Fruit fly (Drosophila melanogaster) whole organism, prepupa: ENCODE results near the gene Cerk.

ENCODE experiments used
- Blimp-1 ChIP-seq: fragments of 200-800 bp; sonication (Bioruptor generic); optimal IDR thresholded peaks from 3 replicates; lab custom pipeline; 2017; ENCODE audit warnings: missing biosample characterization, missing genetic modification characterization, mild to moderate bottlenecking, moderate library complexity, missing genetic modification reagents
- CG10631 ChIP-seq: fragments of 200-800 bp; sonication (Bioruptor generic); optimal IDR thresholded peaks from 2 replicates; lab custom pipeline; 2016; ENCODE audit warnings: missing biosample characterization, missing genetic modification characterization
- CG11294 ChIP-seq: fragments of 200-800 bp; sonication (Bioruptor generic); IDR thresholded peaks from 2 replicates; pipeline ENCODE4 v1.3.6; 2022; ENCODE audit warnings: missing biosample characterization, missing genetic modification characterization
- CG11762 ChIP-seq: fragments of 200-800 bp; sonication (Bioruptor generic); optimal IDR thresholded peaks from 3 replicates; lab custom pipeline; 2016; ENCODE audit warnings: missing biosample characterization, missing genetic modification characterization; ENCODE audit not compliant: insufficient read depth
- CG11902 ChIP-seq: fragments of 200-800 bp; sonication (Bioruptor generic); optimal IDR thresholded peaks from 3 replicates; lab custom pipeline; 2016; ENCODE audit warnings: missing biosample characterization, missing genetic modification characterization
- CG15336 ChIP-seq: fragments of 200-800 bp; sonication (Bioruptor generic); IDR thresholded peaks from 2 replicates; pipeline ENCODE4 v1.3.6; 2022; ENCODE audit warnings: missing biosample characterization, missing genetic modification characterization
- CG1621 ChIP-seq: fragments of 200-800 bp; sonication (Bioruptor generic); optimal IDR thresholded peaks from 3 replicates; lab custom pipeline; 2018; ENCODE audit warnings: missing biosample characterization, mild to moderate bottlenecking, missing genetic modification characterization
- CG3032 ChIP-seq: fragments of 200-800 bp; optimal IDR thresholded peaks from 2 replicates; lab custom pipeline; 2019; ENCODE audit warnings: missing biosample characterization, mild to moderate bottlenecking, missing genetic modification characterization, moderate library complexity
- CG31627 ChIP-seq: fragments of 200-800 bp; sonication (Bioruptor generic); optimal IDR thresholded peaks from 3 replicates; lab custom pipeline; 2016; ENCODE audit warnings: missing biosample characterization, missing genetic modification characterization
- CG34406 ChIP-seq: fragments of 200-800 bp; sonication (Bioruptor generic); optimal IDR thresholded peaks from 3 replicates; lab custom pipeline; 2016; ENCODE audit warnings: missing biosample characterization, missing genetic modification characterization
- CG3919 ChIP-seq: fragments of 200-800 bp; sonication (Bioruptor generic); optimal IDR thresholded peaks from 3 replicates; lab custom pipeline; 2016; ENCODE audit warnings: missing biosample characterization, missing genetic modification characterization
- CG4318 ChIP-seq: fragments of 200-800 bp; sonication (Bioruptor generic); optimal IDR thresholded peaks from 3 replicates; lab custom pipeline; 2017; ENCODE audit warnings: missing biosample characterization, mild to moderate bottlenecking, missing genetic modification characterization
- CG6163 ChIP-seq: fragments of 200-800 bp; sonication (Bioruptor generic); IDR thresholded peaks from 3 replicates; pipeline ENCODE4 v1.3.6; 2022; ENCODE audit warnings: missing biosample characterization, missing genetic modification characterization
- CG6276 ChIP-seq: fragments of 200-800 bp; sonication (Bioruptor generic); optimal IDR thresholded peaks from 2 replicates; lab custom pipeline; 2017; ENCODE audit warnings: missing biosample characterization, mild to moderate bottlenecking, missing genetic modification characterization
- CG6808 ChIP-seq: fragments of 200-800 bp; sonication (Bioruptor generic); optimal IDR thresholded peaks from 3 replicates; lab custom pipeline; 2017; ENCODE audit warnings: missing biosample characterization, missing genetic modification characterization, mild to moderate bottlenecking, moderate library complexity, missing genetic modification reagents
- CG6854 ChIP-seq: fragments of 200-800 bp; sonication (Bioruptor generic); optimal IDR thresholded peaks from 2 replicates; lab custom pipeline; 2017; ENCODE audit warnings: missing biosample characterization, mild to moderate bottlenecking, missing genetic modification characterization
- CG7368 ChIP-seq: fragments of 200-800 bp; sonication (Bioruptor generic); optimal IDR thresholded peaks from 3 replicates; lab custom pipeline; 2016; ENCODE audit warnings: missing biosample characterization, missing genetic modification characterization
- CG8119 ChIP-seq: fragments of 200-800 bp; sonication (Bioruptor generic); IDR thresholded peaks from 3 replicates; pipeline ENCODE4 v1.3.6; 2022; ENCODE audit warnings: missing biosample characterization, missing genetic modification characterization
- CG8319 ChIP-seq: fragments of 200-800 bp; sonication (Bioruptor generic); optimal IDR thresholded peaks from 3 replicates; lab custom pipeline; 2016; ENCODE audit warnings: missing biosample characterization, missing genetic modification characterization
- CG8632 ChIP-seq: fragments of 200-800 bp; sonication (Bioruptor generic); optimal IDR thresholded peaks from 3 replicates; lab custom pipeline; 2016; ENCODE audit warnings: missing biosample characterization, missing genetic modification characterization
- CG9139 ChIP-seq: fragments of 200-800 bp; sonication (Bioruptor generic); optimal IDR thresholded peaks from 3 replicates; lab custom pipeline; 2017; ENCODE audit warnings: missing biosample characterization, mild to moderate bottlenecking, missing genetic modification characterization
- Eip78C ChIP-seq: fragments of 200-800 bp; sonication (Bioruptor generic); peaks from one replicate; lab custom pipeline; 2016; ENCODE audit warnings: missing biosample characterization, missing genetic modification characterization
- Eip93F ChIP-seq: fragments of 200-800 bp; sonication (Bioruptor generic); optimal IDR thresholded peaks from 2 replicates; lab custom pipeline; 2016; ENCODE audit warnings: missing biosample characterization, mild to moderate bottlenecking, missing genetic modification characterization
- Ets96B ChIP-seq: fragments of 200-800 bp; optimal IDR thresholded peaks from 2 replicates; lab custom pipeline; 2019; ENCODE audit warnings: missing biosample characterization, mild to moderate bottlenecking, missing genetic modification characterization, moderate library complexity
- Gug ChIP-seq: fragments of 200-800 bp; sonication (Bioruptor generic); IDR thresholded peaks from 2 replicates; pipeline ENCODE4 v1.3.6; 2022; ENCODE audit warnings: missing biosample characterization, missing genetic modification characterization
- Hr38 ChIP-seq: sonication (Bioruptor generic); optimal IDR thresholded peaks from 2 replicates; lab custom pipeline; 2016; ENCODE audit warnings: missing biosample characterization, missing genetic modification characterization
- Hr4 ChIP-seq: fragments of 200-800 bp; sonication (Bioruptor generic); optimal IDR thresholded peaks from 3 replicates; lab custom pipeline; 2016; ENCODE audit warnings: missing biosample characterization, missing genetic modification characterization
- Lpt ChIP-seq: fragments of 200-800 bp; sonication (Bioruptor generic); optimal IDR thresholded peaks from 3 replicates; lab custom pipeline; 2016; ENCODE audit warnings: missing biosample characterization, missing genetic modification characterization
- OdsH ChIP-seq: fragments of 200-800 bp; sonication (Bioruptor generic); optimal IDR thresholded peaks from 3 replicates; lab custom pipeline; 2016; ENCODE audit warnings: missing biosample characterization, missing genetic modification characterization
- Smox ChIP-seq: fragments of 200-800 bp; sonication (Bioruptor generic); optimal IDR thresholded peaks from 3 replicates; lab custom pipeline; 2016; ENCODE audit warnings: missing biosample characterization, missing genetic modification characterization
- Sox102F ChIP-seq: fragments of 200-800 bp; sonication (Bioruptor generic); optimal IDR thresholded peaks from 2 replicates; lab custom pipeline; 2016; ENCODE audit warnings: missing biosample characterization, mild to moderate bottlenecking, missing genetic modification characterization
- Sox14 ChIP-seq: fragments of 200-800 bp; sonication (Bioruptor generic); optimal IDR thresholded peaks from 3 replicates; lab custom pipeline; 2016; ENCODE audit warnings: missing biosample characterization, missing genetic modification characterization
- Sox15 ChIP-seq: fragments of 200-800 bp; sonication (Bioruptor generic); optimal IDR thresholded peaks from 3 replicates; lab custom pipeline; 2016; ENCODE audit warnings: missing biosample characterization, missing genetic modification characterization
- achi ChIP-seq: fragments of 200-800 bp; sonication (Bioruptor generic); optimal IDR thresholded peaks from 3 replicates; lab custom pipeline; 2016; ENCODE audit warnings: missing biosample characterization, missing genetic modification characterization
- dac ChIP-seq: fragments of 200-800 bp; sonication (Bioruptor generic); optimal IDR thresholded peaks from 2 replicates; lab custom pipeline; 2017; ENCODE audit warnings: missing biosample characterization, mild to moderate bottlenecking, missing genetic modification characterization
- eg ChIP-seq: fragments of 200-800 bp; sonication (Bioruptor generic); IDR thresholded peaks from 3 replicates; pipeline ENCODE4 v1.3.6; 2022; ENCODE audit warnings: missing biosample characterization, missing genetic modification characterization
- fd59A ChIP-seq: fragments of 200-800 bp; sonication (Bioruptor generic); optimal IDR thresholded peaks from 2 replicates; lab custom pipeline; 2017; ENCODE audit warnings: missing biosample characterization, mild to moderate bottlenecking, missing genetic modification characterization, missing genetic modification reagents
- lz ChIP-seq: fragments of 200-800 bp; sonication (Bioruptor generic); optimal IDR thresholded peaks from 3 replicates; lab custom pipeline; 2016; ENCODE audit warnings: missing biosample characterization, missing genetic modification characterization
- net ChIP-seq: fragments of 200-800 bp; sonication (Bioruptor generic); optimal IDR thresholded peaks from 3 replicates; lab custom pipeline; 2016; ENCODE audit warnings: missing biosample characterization, missing genetic modification characterization
- salr ChIP-seq, 2 experiments: fragments of 200-800 bp; sonication (Bioruptor generic); optimal IDR thresholded peaks; 3 replicates each; lab custom pipeline; 2016 to 2018; ENCODE audit warnings: missing biosample characterization in 2 of 2, missing genetic modification characterization in 2 of 2, mild to moderate bottlenecking in 1 of 2
- spab ChIP-seq: fragments of 200-800 bp; sonication (Bioruptor generic); optimal IDR thresholded peaks from 2 replicates; lab custom pipeline; 2017; ENCODE audit warnings: missing biosample characterization, mild to moderate bottlenecking, missing genetic modification characterization, missing genetic modification reagents

The Cerk gene

dm6 chr3R:5361681-5362319, 6.3 kb downstream of the Cerk start (continued):
- peak; percentile 78 for TF ChIP-seq Sox15 (GFP tag; lab: Kevin White, UChicago)
- TF ChIP-seq CG3919 (GFP tag; lab: Kevin White, UChicago), result peak; percentile 96
- peak; percentile 83 for TF ChIP-seq CG11902 (GFP tag; lab: Kevin White, UChicago)
- TF ChIP-seq Smox (GFP tag; lab: Kevin White, UChicago), result peak; percentile 88
- TF ChIP-seq OdsH (GFP tag; lab: Kevin White, UChicago), result peak; percentile 92
- TF ChIP-seq net (GFP tag; lab: Kevin White, UChicago), result peak; percentile 92
- peak; percentile 57 for TF ChIP-seq Eip93F
- TF ChIP-seq CG3032 (tag; lab: Kevin White, UChicago), result peak; percentile 84
- peak; percentile 92 for TF ChIP-seq achi (GFP tag; lab: Kevin White, UChicago)
- peak; percentile 95 for TF ChIP-seq Sox14
- TF ChIP-seq CG9139 (GFP tag; lab: Kevin White, UChicago), result peak; percentile 78
- no peak for TF ChIP-seq CG6808 (GFP tag; lab: Kevin White, UChicago)
- peak; percentile 81 for TF ChIP-seq dac
- TF ChIP-seq CG11762 (GFP tag; lab: Kevin White, UChicago), result peak; percentile 84
- peak; percentile 87 for TF ChIP-seq Gug (GFP tag; lab: Robert Waterston, UW)
- TF ChIP-seq CG6276 (GFP tag; lab: Kevin White, UChicago), result no peak
- peak; percentile 95 for TF ChIP-seq eg (GFP tag; lab: Robert Waterston, UW)
- TF ChIP-seq Sox102F, result peak; percentile 91
- peak; percentile 90 for TF ChIP-seq lz (GFP tag; lab: Kevin White, UChicago)
- TF ChIP-seq spab (GFP tag; lab: Kevin White, UChicago), result peak; percentile 85
- peak; percentile 95 for TF ChIP-seq CG8119 (GFP tag; lab: Robert Waterston, UW)
- peak; percentile 91 for TF ChIP-seq CG7368 (GFP tag; lab: Kevin White, UChicago)
- peak; percentile 79 for TF ChIP-seq CG8632 (GFP tag; lab: Kevin White, UChicago)
- peak; percentile 56 for TF ChIP-seq Hr38 (GFP tag; lab: Kevin White, UChicago)
- peak; percentile 93 for TF ChIP-seq Ets96B (tag; lab: Kevin White, UChicago)
- peak; percentile 95 for TF ChIP-seq CG15336 (GFP tag; lab: Robert Waterston, UW)

dm6 chr3R:5357935-5358414, 10.1 kb downstream of the Cerk start, which contains the start of gene Prosbeta7:
Gene Prosbeta7, minus strand, starts transcription at chr3R:5358364.
- TF ChIP-seq Eip78C (GFP tag; lab: Kevin White, UChicago) (peak; percentile 27), Gug (GFP tag; lab: Robert Waterston, UW) (no peak), salr (GFP tag; optimal IDR thresholded peaks at IDR 0.05; lab: Kevin White, UChicago) (no peak), spab (GFP tag; lab: Kevin White, UChicago) (no peak), Smox (GFP tag; lab: Kevin White, UChicago) (no peak), CG31627 (GFP tag; lab: Kevin White, UChicago) (no peak), Sox14 (peak; percentile 27), CG6854 (GFP tag; lab: Kevin White, UChicago) (peak; percentile 55), CG1621 (tag; lab: Kevin White, UChicago) (peak; percentile 45), Lpt (GFP tag; lab: Kevin White, UChicago) (no peak), Sox15 (GFP tag; lab: Kevin White, UChicago) (no peak), CG6163 (0 out of 3 replicates have a peak, but pooled peaks have one; percentile 6)

- TF ChIP-seq Eip93F (no peak), CG8319 (GFP tag; lab: Kevin White, UChicago) (no peak), CG9139 (GFP tag; lab: Kevin White, UChicago) (no peak), Blimp-1 (GFP tag; lab: Kevin White, UChicago) (no peak), CG3032 (tag; lab: Kevin White, UChicago) (no peak), Gug (GFP tag; lab: Robert Waterston, UW) (no peak), CG34406 (GFP tag; lab: Kevin White, UChicago) (no peak), spab (GFP tag; lab: Kevin White, UChicago) (no peak), CG6808 (GFP tag; lab: Kevin White, UChicago) (no peak), OdsH (GFP tag; lab: Kevin White, UChicago) (no peak), CG11294 (GFP tag; lab: Robert Waterston, UW) (no peak), CG3919 (GFP tag; lab: Kevin White, UChicago) (no peak), Sox102F (no peak), CG10631 (GFP tag; lab: Kevin White, UChicago) (no peak), Hr4 (GFP tag; lab: Kevin White, UChicago) (no peak), fd59A (GFP tag; lab: Kevin White, UChicago) (no peak), CG4318 (GFP tag; lab: Kevin White, UChicago) (no peak)
These were observed 13.0 kb downstream of the Cerk start for dm6 chr3R:5355135-5355493.
